Worm (Caenorhabditis elegans) whole organism, L3 larva: ENCODE measurements around the gene str-43.

Source experiments
- ama-1 ChIP-seq: fragments of 150-350 bp; optimal IDR thresholded peaks from 2 replicates; lab custom pipeline; 2018
- nhr-77 ChIP-seq: fragments of 150-350 bp; optimal IDR thresholded peaks from 2 replicates; lab custom pipeline; 2014; ENCODE audit warnings: missing biosample characterization, missing genetic modification characterization
- pqm-1 ChIP-seq: fragments of 150-350 bp; optimal IDR thresholded peaks from 2 replicates; lab custom pipeline; 2017; ENCODE audit warnings: missing biosample characterization, missing genetic modification characterization, inconsistent platforms

DNA sequence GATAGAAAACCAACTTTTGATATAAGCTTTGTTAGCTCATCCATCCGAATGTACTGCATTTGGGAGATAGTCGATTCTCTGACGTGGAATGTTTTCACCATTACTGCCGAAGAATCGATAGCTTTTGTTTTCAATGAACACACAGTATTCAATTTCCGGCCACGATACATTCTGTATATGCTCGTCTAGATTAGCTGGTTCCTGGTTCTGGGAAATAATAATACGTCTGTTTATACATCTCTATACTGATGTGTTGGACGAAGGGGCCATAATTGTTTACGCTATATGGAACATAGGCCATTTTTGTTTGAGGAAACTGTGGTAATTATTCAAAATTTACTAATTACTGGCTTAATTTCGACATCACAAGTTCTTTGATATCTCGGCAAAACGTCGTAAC, 1.8 kb downstream of the str-43 start, which contains the start of gene str-6:
- no peak for TF ChIP-seq pqm-1 (tag; lab: Kevin White, UChicago)
- no peak for TF ChIP-seq nhr-77 (tag; lab: Kevin White, UChicago)
- TF ChIP-seq ama-1 (lab: Kevin White, UChicago) = no peak
